Fruit fly (Drosophila melanogaster) whole organism, pupa: ENCODE data around the gene x16.
A peak's percentile ranks its signal among the peaks of the same experiment; 100 is the strongest.

Experiments
- CG10348 ChIP-seq: fragments of 200-800 bp; sonication (Bioruptor generic); IDR thresholded peaks from 2 replicates; pipeline ENCODE4 v1.3.6; 2022; ENCODE audit warnings: missing biosample characterization, missing genetic modification characterization
- CG12605 ChIP-seq: fragments of 200-800 bp; sonication (Bioruptor generic); IDR thresholded peaks from 2 replicates; pipeline ENCODE4 v1.3.6; 2022; ENCODE audit warnings: missing biosample characterization, missing genetic modification characterization
- CG13204 ChIP-seq: fragments of 200-800 bp; sonication (Bioruptor generic); optimal IDR thresholded peaks from 2 replicates; lab custom pipeline; 2018; ENCODE audit warnings: missing biosample characterization, mild to moderate bottlenecking, missing genetic modification characterization, moderate library complexity
- CG14655 ChIP-seq: fragments of 200-800 bp; sonication (Bioruptor generic); optimal IDR thresholded peaks from 3 replicates; lab custom pipeline; 2017; ENCODE audit warnings: mild to moderate bottlenecking, missing biosample characterization, missing genetic modification reagents, missing genetic modification characterization
- CG15710 ChIP-seq: fragments of 200-800 bp; sonication (Bioruptor generic); optimal IDR thresholded peaks from 2 replicates; lab custom pipeline; 2018; ENCODE audit warnings: missing biosample characterization, mild to moderate bottlenecking, missing genetic modification characterization, moderate library complexity
- CG17806 ChIP-seq: fragments of 200-800 bp; sonication (Bioruptor generic); optimal IDR thresholded peaks from 2 replicates; lab custom pipeline; 2018; ENCODE audit warnings: missing biosample characterization, mild to moderate bottlenecking, missing genetic modification characterization, moderate library complexity
- CG32121 ChIP-seq: fragments of 200-800 bp; sonication (Bioruptor generic); IDR thresholded peaks from 2 replicates; pipeline ENCODE4 v1.3.6; 2022; ENCODE audit warnings: missing biosample characterization, missing genetic modification characterization
- CG34367 ChIP-seq: fragments of 200-800 bp; sonication (Bioruptor generic); optimal IDR thresholded peaks from 2 replicates; lab custom pipeline; 2018; ENCODE audit warnings: missing biosample characterization, mild to moderate bottlenecking, missing genetic modification characterization
- CG4496 ChIP-seq: fragments of 200-800 bp; sonication (Bioruptor generic); IDR thresholded peaks from 3 replicates; pipeline ENCODE4 v1.3.6; 2022; ENCODE audit warnings: missing biosample characterization, missing genetic modification characterization
- CG8159 ChIP-seq: fragments of 200-800 bp; sonication (Bioruptor generic); optimal IDR thresholded peaks from 3 replicates; lab custom pipeline; 2018; ENCODE audit warnings: missing biosample characterization, mild to moderate bottlenecking, missing genetic modification characterization, moderate library complexity
- CG8301 ChIP-seq: fragments of 200-800 bp; sonication (Bioruptor generic); optimal IDR thresholded peaks from 2 replicates; lab custom pipeline; 2018; ENCODE audit warnings: missing biosample characterization, mild to moderate bottlenecking, missing genetic modification characterization
- CG9948 ChIP-seq: fragments of 200-800 bp; sonication (Bioruptor generic); optimal IDR thresholded peaks from 2 replicates; lab custom pipeline; 2018; ENCODE audit warnings: missing biosample characterization, mild to moderate bottlenecking, missing genetic modification characterization, moderate library complexity
- D1 ChIP-seq: fragments of 200-800 bp; sonication (Bioruptor generic); optimal IDR thresholded peaks from 2 replicates; lab custom pipeline; 2018; ENCODE audit warnings: missing biosample characterization, mild to moderate bottlenecking, missing genetic modification characterization, moderate library complexity
- EcR ChIP-seq: fragments of 200-800 bp; sonication (Bioruptor generic); optimal IDR thresholded peaks from 3 replicates; lab custom pipeline; 2019; ENCODE audit warnings: missing biosample characterization, missing genetic modification characterization, mild to moderate bottlenecking, moderate library complexity, missing genetic modification reagents
- Ets98B ChIP-seq: fragments of 200-800 bp; sonication (Bioruptor generic); IDR thresholded peaks from 2 replicates; pipeline ENCODE4 v1.3.6; 2022; ENCODE audit warnings: missing biosample characterization, missing genetic modification characterization
- Pif1A ChIP-seq: fragments of 200-800 bp; sonication (Bioruptor generic); optimal IDR thresholded peaks from 3 replicates; lab custom pipeline; 2016; ENCODE audit warnings: missing biosample characterization, missing genetic modification characterization
- Pif1B ChIP-seq: fragments of 200-800 bp; sonication (Bioruptor generic); optimal IDR thresholded peaks from 3 replicates; lab custom pipeline; 2016; ENCODE audit warnings: missing biosample characterization, missing genetic modification characterization
- Snoo ChIP-seq: fragments of 200-800 bp; sonication (Bioruptor generic); optimal IDR thresholded peaks from 3 replicates; lab custom pipeline; 2017; ENCODE audit warnings: missing biosample characterization, mild to moderate bottlenecking, missing genetic modification characterization, inconsistent platforms
- fd96Ca ChIP-seq: fragments of 200-800 bp; sonication (Bioruptor generic); IDR thresholded peaks from 3 replicates; pipeline ENCODE4 v1.3.6; 2022; ENCODE audit warnings: missing biosample characterization, missing genetic modification characterization
- gl ChIP-seq: fragments of 200-800 bp; sonication (Bioruptor generic); optimal IDR thresholded peaks from 2 replicates; lab custom pipeline; 2018; ENCODE audit warnings: missing biosample characterization, mild to moderate bottlenecking, missing genetic modification characterization
- rn ChIP-seq: fragments of 200-800 bp; sonication (Bioruptor generic); IDR thresholded peaks from 2 replicates; pipeline ENCODE4 v1.3.6; 2022; ENCODE audit warnings: missing biosample characterization, missing genetic modification characterization

Gene x16

DNA sequence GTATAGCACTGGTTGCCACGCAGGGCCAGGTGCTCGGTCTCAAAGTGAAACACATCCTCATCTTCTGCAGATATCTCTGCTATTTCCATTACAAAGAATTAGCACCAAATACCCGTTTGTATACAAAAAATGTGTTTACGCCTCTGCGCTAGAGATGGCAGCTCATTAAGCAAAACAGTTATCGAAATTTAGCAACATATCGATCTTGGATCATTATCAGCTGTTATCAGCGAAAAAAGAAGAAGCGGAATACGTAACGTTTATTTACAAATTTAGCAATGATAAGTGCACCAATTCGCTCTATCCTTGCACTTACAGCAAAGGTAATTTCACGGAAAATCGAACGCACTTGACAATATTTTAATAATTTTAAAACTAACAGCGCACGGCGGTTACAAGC is 40.2 kb upstream of the x16 start, which contains the start of the genes Atac1 and Hmgcl:
TSS of gene Atac1 (minus strand) at position 164 of the 400 bp plus-strand sequence.
TSS of gene Hmgcl (plus strand) at position 213 of the 400 bp plus-strand sequence.
- TF ChIP-seq fd96Ca (no peak), EcR (GFP tag; lab: Kevin White, UChicago) (no peak), CG17806 (tag; lab: Kevin White, UChicago) (no peak), CG13204 (GFP tag; lab: Kevin White, UChicago) (no peak), Pif1A (no peak), Ets98B (GFP tag; lab: Robert Waterston, UW) (no peak), Snoo (tag; lab: Kevin White, UChicago) (no peak), Pif1B (GFP tag; lab: Kevin White, UChicago) (no peak), CG32121 (GFP tag; lab: Robert Waterston, UW) (no peak), D1 (tag; lab: Kevin White, UChicago) (no peak), CG14655 (GFP tag; lab: Kevin White, UChicago) (no peak), rn (GFP tag; lab: Robert Waterston, UW) (no peak), CG10348 (GFP tag; lab: Robert Waterston, UW) (no peak)

DNA sequence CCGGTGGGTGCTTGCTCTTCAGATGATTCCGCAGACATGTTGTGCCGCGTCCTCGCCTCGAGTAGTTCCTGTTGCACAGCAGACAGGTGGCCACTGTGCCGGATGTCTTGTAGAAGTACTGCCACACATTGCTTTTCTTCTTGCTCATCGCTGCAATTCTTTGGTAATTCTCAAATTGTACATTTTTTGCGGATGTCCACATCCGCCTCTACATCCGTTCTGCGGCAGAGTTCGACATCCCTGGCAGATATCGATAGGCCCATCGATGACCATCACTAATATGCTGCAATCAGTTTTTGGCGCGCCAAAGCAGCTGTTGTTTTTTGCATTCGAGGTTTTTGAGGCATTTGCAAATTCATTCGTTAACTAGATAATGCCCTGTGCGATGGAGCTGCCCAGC is 36.7 kb upstream of the x16 start, which contains the start of the genes CG13775 and CG3430:
TSS of gene CG13775 (minus strand) at position 226 of the 400 bp plus-strand sequence.
TSS of gene CG3430 (plus strand) at position 284 of the 400 bp plus-strand sequence.
- TF ChIP-seq CG32121 (GFP tag; lab: Robert Waterston, UW) = peak; percentile 35; the same call in 1 of the 2 replicates
- no peak for TF ChIP-seq Pif1A
- TF ChIP-seq CG10348 (GFP tag; lab: Robert Waterston, UW) = no peak
- no peak for TF ChIP-seq CG12605 (GFP tag; lab: Robert Waterston, UW)

dm6 chr2L:6950096-6950495 is 30.1 kb upstream of the x16 start, which contains the start of the genes Gas41 and SA1:
Gas41 (minus strand) TSS chr2L:6950207.
SA1 (plus strand) TSS chr2L:6950421.
- TF ChIP-seq CG8301 (tag; lab: Kevin White, UChicago) = no peak
- TF ChIP-seq CG8159 (tag; lab: Kevin White, UChicago) = peak; percentile 82
- TF ChIP-seq CG9948 (tag; lab: Kevin White, UChicago) = peak; percentile 82
- TF ChIP-seq D1 (tag; lab: Kevin White, UChicago) = no peak
- peak; percentile 87 for TF ChIP-seq CG4496 (GFP tag; lab: Robert Waterston, UW)
- peak; percentile 70 for TF ChIP-seq rn (GFP tag; lab: Robert Waterston, UW)
- peak; percentile 48 for TF ChIP-seq CG34367 (tag; lab: Kevin White, UChicago)
- peak; percentile 30 for TF ChIP-seq Snoo (tag; lab: Kevin White, UChicago)
- TF ChIP-seq EcR (GFP tag; lab: Kevin White, UChicago) = no peak
- TF ChIP-seq CG32121 (GFP tag; lab: Robert Waterston, UW) = peak; percentile 86
- peak; percentile 86 for TF ChIP-seq CG17806 (tag; lab: Kevin White, UChicago)
- TF ChIP-seq CG15710 (tag; lab: Kevin White, UChicago) = peak; percentile 92
- peak; percentile 85 for TF ChIP-seq Ets98B (GFP tag; lab: Robert Waterston, UW)
- no peak for TF ChIP-seq fd96Ca
- TF ChIP-seq gl = peak; percentile 25

DNA sequence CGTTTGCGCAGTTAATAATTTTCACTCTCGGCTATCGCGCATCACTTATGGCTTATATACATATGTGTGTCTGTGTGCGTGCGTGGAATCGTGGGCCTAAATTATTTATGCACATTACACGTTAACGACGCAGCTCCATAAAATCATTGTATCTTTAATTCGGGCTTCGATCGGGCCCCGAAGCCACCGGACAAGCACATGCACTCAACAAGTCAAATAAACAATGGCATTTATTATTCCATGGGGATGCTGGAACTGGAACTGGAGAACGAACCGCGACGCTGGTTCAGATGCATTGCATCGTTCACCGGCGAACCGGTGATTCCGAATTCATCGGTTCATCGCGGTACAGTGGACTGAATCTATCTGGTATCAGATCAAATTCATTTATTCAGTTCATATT is 28.5 kb upstream of the x16 start, which contains the start of gene ihog:
TSS of gene ihog (minus strand) at position 269 of the 403 bp plus-strand sequence.
- TF ChIP-seq EcR (GFP tag; lab: Kevin White, UChicago) (peak; percentile 58), CG12605 (GFP tag; lab: Robert Waterston, UW) (peak; percentile 42; the same call in 1 of the 2 replicates), CG34367 (tag; lab: Kevin White, UChicago) (peak; percentile 8), CG13204 (GFP tag; lab: Kevin White, UChicago) (no peak)

dm6 chr2L:6945088-6945487 is 25.1 kb upstream of the x16 start, which contains the start of gene Fgop2:
Fgop2 (minus strand) TSS chr2L:6945289.
- TF ChIP-seq CG10348 (GFP tag; lab: Robert Waterston, UW) (no peak), CG8301 (tag; lab: Kevin White, UChicago) (no peak), Ets98B (GFP tag; lab: Robert Waterston, UW) (no peak), D1 (tag; lab: Kevin White, UChicago) (no peak), CG32121 (GFP tag; lab: Robert Waterston, UW) (no peak), EcR (GFP tag; lab: Kevin White, UChicago) (no peak), CG9948 (tag; lab: Kevin White, UChicago) (no peak), CG17806 (tag; lab: Kevin White, UChicago) (no peak), CG34367 (tag; lab: Kevin White, UChicago) (no peak), gl (no peak), CG4496 (GFP tag; lab: Robert Waterston, UW) (no peak), CG12605 (GFP tag; lab: Robert Waterston, UW) (no peak), CG14655 (GFP tag; lab: Kevin White, UChicago) (no peak), fd96Ca (no peak), rn (GFP tag; lab: Robert Waterston, UW) (no peak), CG13204 (GFP tag; lab: Kevin White, UChicago) (no peak)

- no peak for TF ChIP-seq Pif1A
- no peak for TF ChIP-seq CG17806 (tag; lab: Kevin White, UChicago)
- TF ChIP-seq CG10348 (GFP tag; lab: Robert Waterston, UW) = no peak
- TF ChIP-seq CG15710 (tag; lab: Kevin White, UChicago) = no peak
- TF ChIP-seq rn (GFP tag; lab: Robert Waterston, UW) = no peak
Measured at dm6 chr2L:6942714-6943113, 22.7 kb upstream of the x16 start, which contains the start of gene CG18304. CG18304 (minus strand) TSS chr2L:6942814.
